Worm (Caenorhabditis elegans): ENCODE data around the gene F56D5.6.

The F56D5.6 gene

ce11 chrIV:9438753-9439152 is 37.0 kb downstream of the F56D5.6 start (continued):
- no peak; the same call in 1 of the 2 replicates for TF ChIP-seq madf-9 (GFP tag; conservative IDR thresholded peaks at IDR 0.05)
- TF ChIP-seq dpl-1 (GFP tag; optimal IDR thresholded peaks at IDR 0.05): no peak
- no peak for TF ChIP-seq R02D3.7 (tag; optimal IDR thresholded peaks at IDR 0.05)
- peak; percentile 74; the same call in 1 of the 2 replicates for TF ChIP-seq pha-4 (GFP tag; IDR thresholded peaks at IDR 0.05)
- no peak for TF ChIP-seq pha-4 (tag; optimal IDR thresholded peaks at IDR 0.05)
- 0 out of 2 replicates have a peak, but pooled peaks have one; percentile 13 for TF ChIP-seq ctbp-1 (GFP tag; IDR thresholded peaks at IDR 0.05)
- 0 out of 2 replicates have a peak, but pooled peaks have one; percentile 53 for TF ChIP-seq php-3 (GFP tag; IDR thresholded peaks at IDR 0.05)
- TF ChIP-seq mep-1 (tag; optimal IDR thresholded peaks at IDR 0.05): peak; percentile 73

DNA sequence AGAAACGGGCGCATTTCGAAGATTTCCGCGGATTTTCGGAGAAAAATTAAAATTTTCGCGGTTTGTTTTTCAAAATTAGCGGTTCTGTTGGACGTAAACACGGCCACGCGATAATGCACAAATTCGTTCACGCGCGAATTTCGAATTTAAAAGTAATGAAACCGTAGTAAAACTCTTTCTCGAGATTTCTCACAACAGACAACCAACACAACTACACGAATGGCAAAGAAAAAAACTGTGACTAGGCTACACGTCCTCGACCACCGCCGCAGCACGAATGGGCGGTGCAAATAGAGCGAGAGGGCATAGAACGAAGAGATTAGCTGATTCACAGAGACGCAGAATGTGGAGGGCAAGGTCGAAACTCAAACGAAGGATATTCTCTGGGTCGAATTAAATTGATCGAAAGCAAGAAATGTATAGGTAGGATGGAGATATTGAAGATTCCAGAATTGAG is 39.2 kb downstream of the F56D5.6 start, which contains the start of gene idh-1:
TSS of gene idh-1 (minus strand) at position 228 of the 457 bp plus-strand sequence.
- TF ChIP-seq nhr-76 (tag; optimal IDR thresholded peaks at IDR 0.05): no peak
- TF ChIP-seq ceh-44 (GFP tag; IDR thresholded peaks at IDR 0.05): no peak
- TF ChIP-seq unc-130 (GFP tag; optimal IDR thresholded peaks at IDR 0.05): peak; percentile 36
- peak; percentile 6 for TF ChIP-seq mxl-3 (GFP tag; optimal IDR thresholded peaks at IDR 0.05)
- no peak for TF ChIP-seq attf-4 (tag; optimal IDR thresholded peaks at IDR 0.05)
- TF ChIP-seq lsy-2 (tag; optimal IDR thresholded peaks at IDR 0.05): no peak
- TF ChIP-seq nhr-11 (tag; optimal IDR thresholded peaks at IDR 0.05): peak; percentile 86
- no peak for TF ChIP-seq lir-3 (tag; optimal IDR thresholded peaks at IDR 0.05)
- TF ChIP-seq unc-62 (GFP tag; optimal IDR thresholded peaks at IDR 0.05 in 1 of 2): peak in 1 of 2 experiments; percentile 84
- TF ChIP-seq unc-62 (tag; optimal IDR thresholded peaks at IDR 0.05): no peak
- TF ChIP-seq ama-1 (optimal IDR thresholded peaks at IDR 0.05): peak; percentile 37
- no peak for TF ChIP-seq gei-8 (GFP tag; optimal IDR thresholded peaks at IDR 0.05)
- no peak for TF ChIP-seq lin-1 (GFP tag; IDR thresholded peaks at IDR 0.05)
- TF ChIP-seq lin-13 (GFP tag; optimal IDR thresholded peaks at IDR 0.05): no peak
- TF ChIP-seq ceh-28 (tag; optimal IDR thresholded peaks at IDR 0.05): no peak
- no peak for TF ChIP-seq dve-1 (tag; optimal IDR thresholded peaks at IDR 0.05; ENCODE audit: insufficient read depth)
- no peak for TF ChIP-seq daf-16 (GFP tag; optimal IDR thresholded peaks at IDR 0.05)
- TF ChIP-seq daf-16 (tag; optimal IDR thresholded peaks at IDR 0.05): peak; percentile 8
- TF ChIP-seq egl-43 (GFP tag; IDR thresholded peaks at IDR 0.05): no peak; the same call in 1 of the 2 replicates
- TF ChIP-seq hlh-30 (tag; optimal IDR thresholded peaks at IDR 0.05; ENCODE audit: insufficient read depth): peak; percentile 44
- no peak for TF ChIP-seq nhr-41 (GFP tag; IDR thresholded peaks at IDR 0.05)
- TF ChIP-seq lin-38 (GFP tag; IDR thresholded peaks at IDR 0.05): peak; percentile 57
- peak; percentile 29 for TF ChIP-seq nhr-102 (tag; optimal IDR thresholded peaks at IDR 0.05)
- peak; percentile 3 for TF ChIP-seq rbr-2 (tag; optimal IDR thresholded peaks at IDR 0.05)
- no peak for TF ChIP-seq fos-1 (tag; optimal IDR thresholded peaks at IDR 0.05)
- TF ChIP-seq daf-12 (tag; optimal IDR thresholded peaks at IDR 0.05): no peak
- no peak for TF ChIP-seq Y5F2A.4 (GFP tag; optimal IDR thresholded peaks at IDR 0.05)
- no peak for TF ChIP-seq Y48G9A.11 (GFP tag; IDR thresholded peaks at IDR 0.05)
- no peak for TF ChIP-seq zfp-3 (GFP tag; conservative IDR thresholded peaks at IDR 0.05)
- TF ChIP-seq sdz-12 (GFP tag; optimal IDR thresholded peaks at IDR 0.05): no peak
- no peak for TF ChIP-seq madf-5 (GFP tag; IDR thresholded peaks at IDR 0.05)
- TF ChIP-seq ztf-11 (tag; optimal IDR thresholded peaks at IDR 0.05): no peak
- TF ChIP-seq spr-3 (GFP tag; optimal IDR thresholded peaks at IDR 0.05): no peak
- no peak for TF ChIP-seq F37D6.2 (tag; optimal IDR thresholded peaks at IDR 0.05)
- TF ChIP-seq daf-19 (GFP tag; conservative IDR thresholded peaks at IDR 0.05): no peak
- TF ChIP-seq ces-1 (GFP tag; optimal IDR thresholded peaks at IDR 0.05): no peak
- TF ChIP-seq zip-2 (tag; optimal IDR thresholded peaks at IDR 0.05): no peak
- TF ChIP-seq nhr-25 (tag; optimal IDR thresholded peaks at IDR 0.05; ENCODE audit: borderline replicate concordance, insufficient read depth): peak; percentile 88
- no peak for TF ChIP-seq fkh-10 (GFP tag; optimal IDR thresholded peaks at IDR 0.05)
- no peak; the same call in 1 of the 2 replicates for TF ChIP-seq mdt-29 (GFP tag; IDR thresholded peaks at IDR 0.05)
- no peak for TF ChIP-seq arid-1 (GFP tag; conservative IDR thresholded peaks at IDR 0.05)
- TF ChIP-seq nhr-48 (tag; optimal IDR thresholded peaks at IDR 0.05): no peak
- no peak for TF ChIP-seq daf-8 (GFP tag; IDR thresholded peaks at IDR 0.05)
